Worm (Caenorhabditis elegans) whole organism, L3 larva: ENCODE measurements around the gene rips-1.

ENCODE experiments used
- ZK546.5 ChIP-seq: sonication (generic microtip); optimal IDR thresholded peaks from 2 replicates; lab custom pipeline; 2017; ENCODE audit warnings: missing biosample characterization, missing genetic modification characterization
- aly-2 ChIP-seq: fragments of 150-350 bp; optimal IDR thresholded peaks from 2 replicates; lab custom pipeline; 2014; ENCODE audit warnings: missing biosample characterization, missing genetic modification characterization
- ama-1 ChIP-seq: fragments of 150-350 bp; optimal IDR thresholded peaks from 2 replicates; lab custom pipeline; 2018
- ceh-28 ChIP-seq: fragments of 150-350 bp; optimal IDR thresholded peaks from 2 replicates; lab custom pipeline; 2014; ENCODE audit warnings: missing biosample characterization, missing genetic modification reagents, missing genetic modification characterization
- ceh-82 ChIP-seq: fragments of 150-350 bp; optimal IDR thresholded peaks from 2 replicates; lab custom pipeline; 2014; ENCODE audit warnings: missing biosample characterization, missing genetic modification characterization
- ceh-9 ChIP-seq: sonication (generic microtip); optimal IDR thresholded peaks from 2 replicates; lab custom pipeline; 2018; ENCODE audit warnings: missing biosample characterization, missing genetic modification characterization
- daf-12 ChIP-seq: fragments of 150-350 bp; optimal IDR thresholded peaks from 2 replicates; lab custom pipeline; 2014; ENCODE audit warnings: missing biosample characterization, missing genetic modification reagents, missing genetic modification characterization
- elt-1 ChIP-seq: fragments of 150-350 bp; optimal IDR thresholded peaks from 2 replicates; lab custom pipeline; 2014; ENCODE audit warnings: missing biosample characterization, missing genetic modification characterization
- fos-1 ChIP-seq: fragments of 150-350 bp; optimal IDR thresholded peaks from 2 replicates; lab custom pipeline; 2014; ENCODE audit warnings: missing biosample characterization, missing genetic modification characterization
- lin-15B ChIP-seq: fragments of 150-350 bp; optimal IDR thresholded peaks from 2 replicates; lab custom pipeline; 2014; ENCODE audit warnings: missing biosample characterization, missing genetic modification characterization
- lin-39 ChIP-seq: fragments of 150-350 bp; optimal IDR thresholded peaks from 2 replicates; lab custom pipeline; 2018; ENCODE audit warnings: missing biosample characterization, missing genetic modification reagents, missing genetic modification characterization
- snpc-4 ChIP-seq: fragments of 150-350 bp; optimal IDR thresholded peaks from 2 replicates; lab custom pipeline; 2014; ENCODE audit warnings: missing biosample characterization, missing genetic modification characterization
- unc-39 ChIP-seq: sonication (generic microtip); optimal IDR thresholded peaks from 4 replicates; lab custom pipeline; 2017; ENCODE audit warnings: missing biosample characterization, missing genetic modification characterization

DNA sequence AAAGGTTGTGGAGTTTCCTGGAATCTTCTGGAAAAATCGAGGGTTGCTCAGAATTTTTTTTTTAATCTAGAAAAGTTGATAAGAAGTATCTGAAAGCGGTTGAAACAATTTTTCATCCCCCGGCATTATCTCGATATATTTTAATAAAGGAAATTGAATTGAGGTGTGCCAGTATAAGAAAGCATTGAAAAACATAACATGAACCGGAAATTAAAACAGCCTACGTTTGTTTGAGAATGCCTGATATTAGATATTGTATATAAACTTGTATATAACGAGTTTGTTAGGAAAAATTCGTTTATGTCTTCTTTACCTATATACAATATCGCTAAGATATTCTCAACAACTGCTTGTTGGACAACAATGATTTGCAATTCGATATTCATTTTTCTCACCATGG is 47.0 kb upstream of the rips-1 start, which contains the start of gene str-30:
- TF ChIP-seq unc-39 (tag; lab: Kevin White, UChicago) (no peak), fos-1 (tag; lab: Kevin White, UChicago) (no peak), ceh-28 (tag; lab: Kevin White, UChicago) (no peak), daf-12 (tag; lab: Kevin White, UChicago) (no peak), elt-1 (no peak), aly-2 (tag; lab: Kevin White, UChicago) (no peak), ceh-82 (tag; lab: Kevin White, UChicago) (no peak), lin-39 (tag; lab: Kevin White, UChicago) (no peak), snpc-4 (tag; lab: Kevin White, UChicago) (no peak), ama-1 (no peak), lin-15B (tag; lab: Kevin White, UChicago) (no peak), ZK546.5 (tag; lab: Kevin White, UChicago) (no peak), ceh-9 (tag; lab: Kevin White, UChicago) (no peak)
